Fruit fly (Drosophila melanogaster) whole organism, embryonic: ENCODE data around the gene Mtch.

Experiments
- Atf6 ChIP-seq: fragments of 200-800 bp; sonication (Bioruptor generic); IDR thresholded peaks from 2 replicates; pipeline ENCODE4 v1.3.6; 2022; ENCODE audit warnings: missing biosample characterization, missing genetic modification characterization
- Bteb2 ChIP-seq: fragments of 200-800 bp; sonication (Bioruptor generic); optimal IDR thresholded peaks from 2 replicates; lab custom pipeline; 2016; ENCODE audit warnings: missing biosample characterization, missing genetic modification characterization
- CG13624 ChIP-seq: fragments of 200-800 bp; sonication (Bioruptor generic); optimal IDR thresholded peaks from 2 replicates; lab custom pipeline; 2016; ENCODE audit warnings: missing biosample characterization, missing genetic modification characterization
- CG15073 ChIP-seq: fragments of 200-800 bp; sonication (Bioruptor generic); optimal IDR thresholded peaks from 2 replicates; lab custom pipeline; 2016; ENCODE audit warnings: missing biosample characterization, missing genetic modification characterization
- CG15479 ChIP-seq: fragments of 200-800 bp; sonication (Bioruptor generic); optimal IDR thresholded peaks from 3 replicates; lab custom pipeline; 2019; ENCODE audit warnings: missing biosample characterization, mild to moderate bottlenecking, missing genetic modification characterization, moderate library complexity
- CG17385 ChIP-seq: fragments of 200-800 bp; sonication (Bioruptor generic); optimal IDR thresholded peaks from 3 replicates; lab custom pipeline; 2018; ENCODE audit warnings: missing biosample characterization, mild to moderate bottlenecking, missing genetic modification characterization
- CG17612 ChIP-seq: fragments of 200-800 bp; sonication (Bioruptor generic); IDR thresholded peaks from 2 replicates; pipeline ENCODE4 v1.3.6; 2022; ENCODE audit warnings: missing biosample characterization, missing genetic modification characterization
- CG1792 ChIP-seq: fragments of 200-800 bp; sonication (Bioruptor generic); optimal IDR thresholded peaks from 2 replicates; lab custom pipeline; 2016; ENCODE audit warnings: missing biosample characterization, missing genetic modification characterization
- CG18476 ChIP-seq: fragments of 200-800 bp; sonication (Bioruptor generic); optimal IDR thresholded peaks from 2 replicates; lab custom pipeline; 2016; ENCODE audit warnings: missing biosample characterization, mild to moderate bottlenecking, missing genetic modification characterization
- CG18619 ChIP-seq: fragments of 200-800 bp; sonication (Bioruptor generic); optimal IDR thresholded peaks from 3 replicates; lab custom pipeline; 2017; ENCODE audit warnings: missing biosample characterization, mild to moderate bottlenecking, missing genetic modification characterization
- CG18764 ChIP-seq: fragments of 200-800 bp; sonication (Bioruptor generic); optimal IDR thresholded peaks from 3 replicates; lab custom pipeline; 2016; ENCODE audit warnings: missing biosample characterization, missing genetic modification characterization
- CG30020 ChIP-seq: fragments of 200-800 bp; optimal IDR thresholded peaks from 2 replicates; lab custom pipeline; 2019; ENCODE audit warnings: missing biosample characterization, mild to moderate bottlenecking, missing genetic modification characterization, moderate library complexity
- CG32767 ChIP-seq: fragments of 200-800 bp; sonication (Bioruptor generic); IDR thresholded peaks from 2 replicates; pipeline ENCODE4 v1.3.6; 2022; ENCODE audit warnings: missing biosample characterization, missing genetic modification characterization
- CG4282 ChIP-seq: fragments of 200-800 bp; sonication (Bioruptor generic); optimal IDR thresholded peaks from 2 replicates; lab custom pipeline; 2016; ENCODE audit warnings: missing biosample characterization, missing genetic modification characterization
- CG4328 ChIP-seq: fragments of 200-800 bp; sonication (Bioruptor generic); optimal IDR thresholded peaks from 3 replicates; lab custom pipeline; 2017; ENCODE audit warnings: missing biosample characterization, missing genetic modification reagents, missing genetic modification characterization
- CG4617 ChIP-seq: fragments of 200-800 bp; sonication (Bioruptor generic); optimal IDR thresholded peaks from 3 replicates; lab custom pipeline; 2016; ENCODE audit warnings: missing biosample characterization, missing genetic modification characterization, borderline replicate concordance
- CG4854 ChIP-seq: fragments of 200-800 bp; sonication (Bioruptor generic); optimal IDR thresholded peaks from 2 replicates; lab custom pipeline; 2016; ENCODE audit warnings: missing biosample characterization, missing genetic modification characterization, inconsistent platforms
- CG7357 ChIP-seq: fragments of 200-800 bp; sonication (Bioruptor generic); IDR thresholded peaks from 3 replicates; pipeline ENCODE4 v1.3.6; 2022; ENCODE audit warnings: missing biosample characterization, missing genetic modification characterization
- CG7745 ChIP-seq: fragments of 200-800 bp; sonication (Bioruptor generic); optimal IDR thresholded peaks from 2 replicates; lab custom pipeline; 2018; ENCODE audit warnings: missing biosample characterization, mild to moderate bottlenecking, missing genetic modification characterization, moderate library complexity
- CG8089 ChIP-seq: fragments of 200-800 bp; sonication (Bioruptor generic); optimal IDR thresholded peaks from 3 replicates; lab custom pipeline; 2016; ENCODE audit warnings: missing biosample characterization, missing genetic modification characterization
- CG8359 ChIP-seq: fragments of 200-800 bp; sonication (Bioruptor generic); optimal IDR thresholded peaks from 2 replicates; lab custom pipeline; 2017; ENCODE audit warnings: missing biosample characterization, mild to moderate bottlenecking, missing genetic modification characterization, borderline replicate concordance
- Dfd ChIP-seq, 2 experiments: fragments of >200 bp; optimal IDR thresholded peaks; 2 replicates each; lab custom pipeline; 2017; ENCODE audit warnings: missing biosample characterization in 2 of 2, missing genetic modification characterization in 2 of 2
- Dip2 ChIP-seq: fragments of 200-800 bp; sonication (Bioruptor generic); IDR thresholded peaks from 2 replicates; pipeline ENCODE4 v1.3.6; 2022; ENCODE audit warnings: missing biosample characterization, missing genetic modification characterization
- E2f1 ChIP-seq: fragments of 200-800 bp; sonication (Bioruptor generic); IDR thresholded peaks from 2 replicates; pipeline ENCODE4 v1.3.6; 2022; ENCODE audit warnings: missing biosample characterization, missing genetic modification characterization
- GATAe ChIP-seq: fragments of 200-800 bp; sonication (Bioruptor generic); conservative IDR thresholded peaks from 2 replicates; pipeline ENCODE4 v1.3.6; 2022; ENCODE audit warnings: missing biosample characterization, missing genetic modification characterization
- Hr39 ChIP-seq: fragments of >200 bp; optimal IDR thresholded peaks from 2 replicates; lab custom pipeline; 2017
- Lhr ChIP-seq: fragments of 200-800 bp; sonication (Bioruptor generic); optimal IDR thresholded peaks from 3 replicates; lab custom pipeline; 2017; ENCODE audit warnings: mild to moderate bottlenecking, missing biosample characterization, missing genetic modification reagents, missing genetic modification characterization
- Nf-YA ChIP-seq: fragments of 200-800 bp; sonication (Bioruptor generic); IDR thresholded peaks from 2 replicates; pipeline ENCODE4 v1.3.6; 2022; ENCODE audit warnings: missing biosample characterization, missing genetic modification characterization
- Nf-YC ChIP-seq: fragments of 200-800 bp; optimal IDR thresholded peaks from 3 replicates; lab custom pipeline; 2019; ENCODE audit warnings: missing biosample characterization, mild to moderate bottlenecking, missing genetic modification characterization, moderate library complexity
- NfI ChIP-seq: fragments of 200-800 bp; sonication (Bioruptor generic); optimal IDR thresholded peaks from 3 replicates; lab custom pipeline; 2018; ENCODE audit warnings: missing biosample characterization, mild to moderate bottlenecking, missing genetic modification characterization, moderate library complexity
- TFAM ChIP-seq: fragments of 200-800 bp; sonication (Bioruptor generic); optimal IDR thresholded peaks from 2 replicates; lab custom pipeline; 2017; ENCODE audit warnings: missing biosample characterization, missing genetic modification characterization, inconsistent platforms
- chm ChIP-seq: fragments of 200-800 bp; sonication (Bioruptor generic); IDR thresholded peaks from 2 replicates; pipeline ENCODE4 v1.3.6; 2022; ENCODE audit warnings: missing biosample characterization, missing genetic modification characterization
- crol ChIP-seq: fragments of 200-800 bp; sonication (Bioruptor generic); IDR thresholded peaks from 2 replicates; pipeline ENCODE4 v1.3.6; 2022; ENCODE audit warnings: missing biosample characterization, missing genetic modification characterization
- dysf ChIP-seq: fragments of 200-800 bp; sonication (Bioruptor generic); IDR thresholded peaks from 3 replicates; pipeline ENCODE4 v1.3.6; 2022; ENCODE audit warnings: missing biosample characterization, missing genetic modification characterization
- eyg ChIP-seq: fragments of 200-800 bp; sonication (Bioruptor generic); optimal IDR thresholded peaks from 3 replicates; lab custom pipeline; 2016; ENCODE audit warnings: missing biosample characterization, missing genetic modification characterization
- fd102C ChIP-seq: fragments of 200-800 bp; sonication (Bioruptor generic); optimal IDR thresholded peaks from 2 replicates; lab custom pipeline; 2018; ENCODE audit warnings: missing biosample characterization, mild to moderate bottlenecking, missing genetic modification characterization, moderate library complexity
- fd3F ChIP-seq: fragments of 200-800 bp; sonication (Bioruptor generic); optimal IDR thresholded peaks from 2 replicates; lab custom pipeline; 2018; ENCODE audit warnings: missing biosample characterization, mild to moderate bottlenecking, missing genetic modification characterization, moderate library complexity
- fd96Cb ChIP-seq: fragments of 200-800 bp; sonication (Bioruptor generic); optimal IDR thresholded peaks from 2 replicates; lab custom pipeline; 2018; ENCODE audit warnings: missing biosample characterization, mild to moderate bottlenecking, missing genetic modification characterization, moderate library complexity
- gem ChIP-seq: fragments of 200-800 bp; sonication (Bioruptor generic); optimal IDR thresholded peaks from 2 replicates; lab custom pipeline; 2019; ENCODE audit warnings: missing biosample characterization, mild to moderate bottlenecking, missing genetic modification characterization, moderate library complexity
- gsb ChIP-seq: fragments of 200-800 bp; sonication (Bioruptor generic); IDR thresholded peaks from 2 replicates; pipeline ENCODE4 v1.3.6; 2022; ENCODE audit warnings: missing biosample characterization, missing genetic modification characterization
- hkb ChIP-seq, 2 experiments: fragments of 200-800 bp in 1 of 2; fragments of >200 bp in 1 of 2; sonication (Bioruptor generic) in 1 of 2; IDR thresholded peaks in 1 of 2; optimal IDR thresholded peaks in 1 of 2; 2 replicates each; pipeline versions ENCODE4 v1.3.6 to Lab custom; 2017 to 2022; ENCODE audit warnings: missing biosample characterization in 1 of 2, missing genetic modification characterization in 1 of 2
- ind ChIP-seq: fragments of 200-800 bp; sonication (Bioruptor generic); optimal IDR thresholded peaks from 3 replicates; lab custom pipeline; 2016; ENCODE audit warnings: missing biosample characterization, missing genetic modification characterization
- knrl ChIP-seq: fragments of 200-800 bp; sonication (Bioruptor generic); IDR thresholded peaks from 3 replicates; pipeline ENCODE4 v1.3.6; 2022; ENCODE audit warnings: missing biosample characterization, missing genetic modification characterization; ENCODE audit not compliant: partially characterized antibody
- luna ChIP-seq: fragments of 200-800 bp; sonication (Bioruptor generic); optimal IDR thresholded peaks from 2 replicates; lab custom pipeline; 2016; ENCODE audit warnings: missing biosample characterization, missing genetic modification characterization
- phol ChIP-seq: fragments of 200-800 bp; sonication (Bioruptor generic); optimal IDR thresholded peaks from 3 replicates; lab custom pipeline; 2018; ENCODE audit warnings: missing biosample characterization, mild to moderate bottlenecking, missing genetic modification characterization, moderate library complexity
- seq ChIP-seq: fragments of 200-800 bp; sonication (Bioruptor generic); IDR thresholded peaks from 2 replicates; pipeline ENCODE4 v1.3.6; 2022; ENCODE audit warnings: missing biosample characterization, missing genetic modification characterization
- slp2 ChIP-seq: fragments of 200-800 bp; sonication (Bioruptor generic); optimal IDR thresholded peaks from 2 replicates; lab custom pipeline; 2016; ENCODE audit warnings: missing biosample characterization, missing genetic modification characterization
- unc-4 ChIP-seq: fragments of 200-800 bp; sonication (Bioruptor generic); IDR thresholded peaks from 2 replicates; pipeline ENCODE4 v1.3.6; 2022; ENCODE audit warnings: missing biosample characterization, missing genetic modification characterization; ENCODE audit not compliant: partially characterized antibody
- vfl ChIP-seq: fragments of 200-800 bp; sonication (Bioruptor generic); optimal IDR thresholded peaks from 2 replicates; lab custom pipeline; 2016; ENCODE audit warnings: missing biosample characterization, missing genetic modification characterization
- zf30C ChIP-seq: fragments of 200-800 bp; sonication (Bioruptor generic); optimal IDR thresholded peaks from 3 replicates; lab custom pipeline; 2018; ENCODE audit warnings: missing biosample characterization, mild to moderate bottlenecking, missing genetic modification characterization

Gene Mtch

DNA sequence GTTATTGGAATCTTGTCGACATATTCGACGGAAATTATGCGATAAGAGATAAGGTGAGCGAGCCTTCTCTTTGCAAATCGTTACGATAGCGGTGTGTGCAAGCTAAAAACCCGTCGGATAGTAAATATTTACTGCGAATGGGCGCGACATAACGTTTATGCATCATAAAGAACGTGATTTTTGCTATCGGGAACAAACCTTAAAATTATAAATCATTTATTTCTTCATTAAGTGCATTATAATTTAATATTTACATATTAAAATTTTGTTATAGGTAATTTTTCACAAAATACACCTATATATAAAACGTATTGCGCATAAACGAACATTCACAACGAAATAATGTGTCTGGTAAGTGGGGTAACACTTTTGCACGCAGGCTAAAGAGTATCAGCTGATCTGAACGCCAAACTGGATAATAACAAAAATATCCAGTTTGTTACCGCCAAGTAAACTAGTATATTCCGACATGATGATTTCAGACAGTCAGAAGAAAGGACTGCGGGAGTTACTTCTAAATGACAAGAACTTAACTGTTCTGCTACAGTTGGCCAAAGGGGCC is 21.4 kb downstream of the Mtch start, which contains the start of the genes Gk1 and CG13876 (continued):
- TF ChIP-seq CG13624 (peak; percentile 58), CG18476 (GFP tag; lab: Kevin White, UChicago) (peak; percentile 81), Nf-YA (GFP tag; lab: Robert Waterston, UW) (peak; percentile 89), Hr39 (lab: Kevin White, UChicago) (no peak), slp2 (GFP tag; lab: Kevin White, UChicago) (peak; percentile 42), CG15073 (GFP tag; lab: Kevin White, UChicago) (peak; percentile 19), Lhr (no peak), dysf (GFP tag; lab: Robert Waterston, UW) (peak; percentile 95), CG15479 (peak; percentile 82), CG18619 (GFP tag; lab: Kevin White, UChicago) (peak; percentile 94), hkb (optimal IDR thresholded peaks at IDR 0.05; lab: Kevin White, UChicago) (no peak), hkb (GFP tag; IDR thresholded peaks at IDR 0.05; lab: Robert Waterston, UW) (peak; percentile 96), unc-4 (GFP tag; lab: Robert Waterston, UW) (no peak; the same call in 1 of the 2 replicates), CG4328 (GFP tag; lab: Kevin White, UChicago) (peak; percentile 94), gsb (GFP tag; lab: Robert Waterston, UW) (peak; percentile 84), fd3F (GFP tag; lab: Kevin White, UChicago) (peak; percentile 93), E2f1 (GFP tag; lab: Robert Waterston, UW) (peak; percentile 93), CG18764 (GFP tag; lab: Kevin White, UChicago) (peak; percentile 85), Dip2 (no peak), CG8089 (GFP tag; lab: Kevin White, UChicago) (peak; percentile 3), CG4854 (GFP tag; lab: Kevin White, UChicago) (peak; percentile 69), CG17612 (GFP tag; lab: Robert Waterston, UW) (peak; percentile 87), eyg (GFP tag; lab: Kevin White, UChicago) (no peak), CG4617 (GFP tag; lab: Kevin White, UChicago) (peak; percentile 70), Nf-YC (tag; lab: Kevin White, UChicago) (peak; percentile 90), CG17385 (peak; percentile 92), seq (GFP tag; lab: Robert Waterston, UW) (peak; percentile 92), fd96Cb (tag; lab: Kevin White, UChicago) (peak; percentile 92), zf30C (GFP tag; lab: Kevin White, UChicago) (peak; percentile 25), CG4282 (GFP tag; lab: Kevin White, UChicago) (no peak), Atf6 (GFP tag; lab: Robert Waterston, UW) (peak; percentile 97), ind (no peak), Dfd (GFP tag; optimal IDR thresholded peaks at IDR 0.05; lab: Kevin White, UChicago) (no peak), chm (GFP tag; lab: Robert Waterston, UW) (peak; percentile 96), CG7357 (GFP tag; lab: Robert Waterston, UW) (peak; percentile 76), NfI (GFP tag; lab: Kevin White, UChicago) (peak; percentile 93), CG30020 (tag; lab: Kevin White, UChicago) (peak; percentile 85), CG32767 (GFP tag; lab: Robert Waterston, UW) (peak; percentile 94), phol (tag; lab: Kevin White, UChicago) (peak; percentile 96), CG1792 (GFP tag; lab: Kevin White, UChicago) (no peak), CG8359 (peak; percentile 82), crol (peak; percentile 63), Bteb2 (peak; percentile 77), gem (peak; percentile 98), GATAe (GFP tag; lab: Robert Waterston, UW) (peak; percentile 74), knrl (no peak; the same call in 2 of the 3 replicates), fd102C (peak; percentile 69), vfl (GFP tag; lab: Kevin White, UChicago) (peak; percentile 70), CG7745 (tag; lab: Kevin White, UChicago) (peak; percentile 70), luna (GFP tag; lab: Kevin White, UChicago) (no peak), TFAM (GFP tag; lab: Kevin White, UChicago) (peak; percentile 63)
